Worm (Caenorhabditis elegans): ENCODE data around the gene mma-1.

mma-1 gene

DNA sequence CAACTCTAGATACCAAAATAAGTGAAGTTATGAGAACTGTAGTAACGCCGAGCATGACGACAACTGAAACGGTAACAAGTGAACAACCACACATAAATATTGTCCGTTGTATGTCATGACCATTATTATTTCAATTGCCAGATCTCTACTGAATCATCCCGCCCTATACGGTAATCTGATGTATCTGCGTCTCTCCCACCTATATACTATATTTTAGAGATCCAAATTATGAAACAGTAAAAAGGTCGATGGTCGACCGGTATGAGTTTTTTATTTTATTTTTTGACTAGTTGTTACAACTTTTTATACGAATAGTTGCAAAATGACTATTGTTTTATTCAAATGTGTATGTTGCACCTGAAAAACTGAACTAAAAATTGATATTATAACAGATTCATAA lies 5.5 kb downstream of the mma-1 start, which contains the start of gene ttr-43:
TSS of gene ttr-43 (minus strand) at position 101 of the 400 bp plus-strand sequence.
- no peak for TF ChIP-seq daf-12 (tag; optimal IDR thresholded peaks at IDR 0.05)
- no peak for TF ChIP-seq F49E8.2 (tag; optimal IDR thresholded peaks at IDR 0.05; ENCODE audit: borderline replicate concordance)
- TF ChIP-seq ztf-7 (tag; optimal IDR thresholded peaks at IDR 0.05), result no peak

DNA sequence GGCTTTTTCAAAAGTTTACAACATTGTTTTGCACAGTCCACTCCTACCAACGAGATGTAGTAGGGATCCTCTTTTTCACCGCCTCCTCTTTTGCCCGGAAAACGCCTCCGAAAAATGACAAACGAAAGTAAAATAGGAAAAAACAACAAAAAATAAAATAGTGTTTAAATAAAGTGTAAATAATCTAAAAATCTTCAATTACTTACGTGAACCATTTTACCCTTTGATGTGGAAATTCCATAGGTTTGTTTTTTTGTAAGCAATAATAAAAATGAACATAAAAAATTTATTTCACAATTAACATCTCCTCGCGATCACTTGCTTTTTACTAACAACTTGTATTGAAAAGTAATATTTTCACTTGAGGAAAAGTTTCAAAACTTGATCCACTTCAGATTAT lies 8.1 kb downstream of the mma-1 start, which contains the start of gene C14C10.1:
TSS of gene C14C10.1 (plus strand) at position 301 of the 400 bp plus-strand sequence.
- no peak for TF ChIP-seq dmd-6 (GFP tag; IDR thresholded peaks at IDR 0.05)
- TF ChIP-seq Y105C5A.15 (GFP tag; IDR thresholded peaks at IDR 0.05), result no peak

DNA sequence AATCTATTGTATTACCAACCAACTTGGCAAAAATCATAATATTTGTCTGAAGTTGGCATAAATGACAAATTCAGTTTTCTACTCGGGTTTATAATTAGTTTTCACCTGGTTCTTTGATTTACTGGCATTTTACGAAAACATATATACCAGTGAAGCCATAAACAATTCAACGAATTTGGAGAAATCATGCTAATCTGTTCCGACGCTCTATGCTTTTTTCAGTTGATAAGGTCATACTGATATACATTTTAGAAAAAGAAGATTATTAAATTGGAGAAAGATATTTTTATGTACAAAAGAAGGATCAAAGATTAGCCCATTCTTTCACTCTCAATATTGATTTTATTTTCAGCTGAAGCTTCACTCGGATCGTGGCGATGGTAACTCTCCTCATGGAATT lies 9.3 kb downstream of the mma-1 start:
- no peak for TF ChIP-seq R02D3.7 (tag; optimal IDR thresholded peaks at IDR 0.05)
- no peak for TF ChIP-seq Y105C5A.15 (GFP tag; IDR thresholded peaks at IDR 0.05)
- no peak for TF ChIP-seq tag-97 (GFP tag; IDR thresholded peaks at IDR 0.05)
- TF ChIP-seq dmd-6 (GFP tag; IDR thresholded peaks at IDR 0.05), result no peak
- no peak for TF ChIP-seq hmg-1.1 (GFP tag; IDR thresholded peaks at IDR 0.05)

DNA sequence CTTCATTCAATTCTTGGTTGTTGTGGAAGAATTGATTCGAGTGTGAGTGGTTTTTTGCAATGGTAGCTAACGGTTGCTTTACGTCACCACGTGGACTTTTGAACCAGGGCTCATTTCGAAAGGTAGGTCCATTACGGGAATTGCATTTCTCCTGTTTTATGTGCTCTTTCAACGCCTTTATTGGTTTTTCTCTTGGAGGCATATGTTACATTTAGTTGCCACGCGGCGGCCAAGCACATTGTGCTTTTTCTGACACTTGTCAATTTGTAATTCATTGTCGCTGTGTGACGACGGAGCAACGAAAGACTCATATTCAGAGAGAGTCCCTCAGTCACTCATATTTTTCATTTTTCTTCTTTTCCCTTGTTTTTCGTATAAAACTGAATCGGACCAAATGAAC lies 11.3 kb downstream of the mma-1 start:
- TF ChIP-seq mes-2 (tag; optimal IDR thresholded peaks at IDR 0.05; ENCODE audit: poor library complexity, severe bottlenecking) (no peak), F26F4.8 (GFP tag; conservative IDR thresholded peaks at IDR 0.05) (no peak), nhr-77 (tag; optimal IDR thresholded peaks at IDR 0.05) (no peak), nhr-11 (tag; optimal IDR thresholded peaks at IDR 0.05) (no peak), gei-8 (GFP tag; optimal IDR thresholded peaks at IDR 0.05) (no peak), unc-62 (GFP tag; optimal IDR thresholded peaks at IDR 0.05 in 1 of 2) (peak in 1 of 2 experiments; percentile 94), unc-62 (tag; optimal IDR thresholded peaks at IDR 0.05) (no peak), vab-7 (GFP tag; IDR thresholded peaks at IDR 0.05) (no peak)

DNA sequence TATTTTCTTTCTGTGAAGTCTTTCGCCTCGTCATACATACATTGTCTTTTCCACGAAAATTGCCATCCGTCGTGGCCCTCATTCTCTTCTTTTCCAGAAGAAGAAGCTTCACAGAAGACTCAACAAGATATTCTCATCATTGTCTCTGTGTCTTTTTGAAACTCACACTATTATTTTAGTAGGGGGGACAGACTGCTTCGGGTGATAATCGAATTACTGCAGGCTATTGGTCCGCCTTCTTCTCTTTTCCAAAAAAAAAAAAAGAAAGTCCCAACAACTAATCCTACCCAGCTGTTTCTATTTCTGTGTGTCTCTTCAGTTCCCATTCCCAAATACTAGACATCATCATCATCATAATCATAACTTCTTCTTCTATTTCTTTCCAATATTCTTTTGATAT lies 12.7 kb downstream of the mma-1 start:
- TF ChIP-seq zfp-2 (tag; optimal IDR thresholded peaks at IDR 0.05), result no peak
- no peak for TF ChIP-seq egl-43 (GFP tag; IDR thresholded peaks at IDR 0.05)
- TF ChIP-seq set-16 (GFP tag; IDR thresholded peaks at IDR 0.05), result no peak
- TF ChIP-seq unc-62 (GFP tag; optimal IDR thresholded peaks at IDR 0.05 in 1 of 2), result peak in 1 of 2 experiments; percentile 76
- TF ChIP-seq unc-62 (tag; optimal IDR thresholded peaks at IDR 0.05), result no peak
- no peak for TF ChIP-seq lin-29 (GFP tag; IDR thresholded peaks at IDR 0.05)

DNA sequence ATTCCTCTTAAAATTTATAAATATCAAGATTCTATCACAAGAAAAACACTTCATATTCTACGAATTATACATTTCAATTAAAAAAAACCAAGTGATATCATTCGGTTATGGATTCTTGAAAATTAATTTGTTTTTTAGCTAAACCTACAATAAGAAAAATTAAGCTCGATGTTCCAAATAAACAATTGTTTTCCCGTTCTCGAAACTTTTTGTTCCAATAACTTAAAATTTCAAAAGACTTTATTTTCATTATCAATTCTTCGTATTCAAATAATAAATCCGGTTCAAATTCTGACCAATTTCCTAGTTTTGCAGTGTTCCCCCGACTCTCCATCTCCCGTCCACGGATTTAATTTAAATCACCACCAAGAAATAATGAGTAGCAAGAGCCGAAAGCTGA lies 16.8 kb downstream of the mma-1 start, which contains the start of gene E02A10.3:
TSS of gene E02A10.3 (plus strand) at position 301 of the 400 bp plus-strand sequence.
- TF ChIP-seq php-3 (GFP tag; IDR thresholded peaks at IDR 0.05) (no peak), ctbp-1 (GFP tag; IDR thresholded peaks at IDR 0.05) (no peak), sdz-12 (GFP tag; optimal IDR thresholded peaks at IDR 0.05) (no peak), aha-1 (tag) (no peak), lin-1 (GFP tag; IDR thresholded peaks at IDR 0.05) (no peak), egl-43 (GFP tag; IDR thresholded peaks at IDR 0.05) (no peak), nhr-42 (GFP tag; IDR thresholded peaks at IDR 0.05) (no peak), pqm-1 (tag; optimal IDR thresholded peaks at IDR 0.05) (no peak), lsy-2 (tag; optimal IDR thresholded peaks at IDR 0.05) (no peak), mxl-3 (GFP tag; optimal IDR thresholded peaks at IDR 0.05) (no peak), ceh-62 (tag; optimal IDR thresholded peaks at IDR 0.05) (no peak), hmg-1.1 (GFP tag; IDR thresholded peaks at IDR 0.05) (no peak), daf-8 (GFP tag; IDR thresholded peaks at IDR 0.05) (no peak), nhr-237 (tag; optimal IDR thresholded peaks at IDR 0.05) (no peak), dve-1 (tag; optimal IDR thresholded peaks at IDR 0.05; ENCODE audit: insufficient read depth) (no peak), dmd-6 (GFP tag; IDR thresholded peaks at IDR 0.05) (no peak)

Data from whole organism, L4 larva.